Fruit fly (Drosophila melanogaster): Measurements from ENCODE around the gene ppk19.

DNA sequence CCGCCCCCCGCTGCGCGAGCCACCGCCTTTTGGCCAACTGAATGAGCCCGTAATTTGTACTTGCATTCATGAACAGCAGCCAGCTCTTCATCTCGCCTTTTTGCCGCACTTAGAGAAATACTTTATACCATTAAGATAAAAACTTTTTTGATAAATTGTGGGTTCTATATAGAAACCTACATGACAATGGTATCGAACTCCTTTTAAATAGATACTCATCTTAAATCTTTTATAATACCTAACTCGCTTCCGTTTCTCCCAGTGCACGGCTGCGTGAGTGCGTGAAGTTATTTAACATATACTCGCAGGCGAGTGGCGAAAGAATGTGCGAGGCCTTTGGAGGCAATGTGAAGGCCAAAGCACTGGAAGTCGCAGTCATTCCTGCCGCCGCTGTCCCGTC, 46.4 kb upstream of the ppk19 start:
- TF ChIP-seq amos (GFP tag; IDR thresholded peaks at IDR 0.05; ENCODE audit: partially characterized antibody) (no peak), CG6683 (GFP tag; optimal IDR thresholded peaks at IDR 0.05) (no peak), Ssrp (tag; optimal IDR thresholded peaks at IDR 0.05) (peak; percentile 30), CG3995 (GFP tag; optimal IDR thresholded peaks at IDR 0.05) (no peak), klu (GFP tag; IDR thresholded peaks at IDR 0.05) (no peak), salm (tag; optimal IDR thresholded peaks at IDR 0.05) (no peak), CG10366 (GFP tag; IDR thresholded peaks at IDR 0.05) (0 out of 2 replicates have a peak, but pooled peaks have one; percentile 13), CG10565 (GFP tag; optimal IDR thresholded peaks at IDR 0.05) (no peak), ara (GFP tag; IDR thresholded peaks at IDR 0.05) (peak; percentile 55; the same call in 1 of the 2 replicates), MBD-R2 (GFP tag; IDR thresholded peaks at IDR 0.05) (no peak), Rx (GFP tag; IDR thresholded peaks at IDR 0.05) (0 out of 2 replicates have a peak, but pooled peaks have one; percentile 13)

All from whole organism, embryonic.